Fruit fly (Drosophila melanogaster): Measurements from ENCODE around the gene CG10859.

Gene CG10859

DNA sequence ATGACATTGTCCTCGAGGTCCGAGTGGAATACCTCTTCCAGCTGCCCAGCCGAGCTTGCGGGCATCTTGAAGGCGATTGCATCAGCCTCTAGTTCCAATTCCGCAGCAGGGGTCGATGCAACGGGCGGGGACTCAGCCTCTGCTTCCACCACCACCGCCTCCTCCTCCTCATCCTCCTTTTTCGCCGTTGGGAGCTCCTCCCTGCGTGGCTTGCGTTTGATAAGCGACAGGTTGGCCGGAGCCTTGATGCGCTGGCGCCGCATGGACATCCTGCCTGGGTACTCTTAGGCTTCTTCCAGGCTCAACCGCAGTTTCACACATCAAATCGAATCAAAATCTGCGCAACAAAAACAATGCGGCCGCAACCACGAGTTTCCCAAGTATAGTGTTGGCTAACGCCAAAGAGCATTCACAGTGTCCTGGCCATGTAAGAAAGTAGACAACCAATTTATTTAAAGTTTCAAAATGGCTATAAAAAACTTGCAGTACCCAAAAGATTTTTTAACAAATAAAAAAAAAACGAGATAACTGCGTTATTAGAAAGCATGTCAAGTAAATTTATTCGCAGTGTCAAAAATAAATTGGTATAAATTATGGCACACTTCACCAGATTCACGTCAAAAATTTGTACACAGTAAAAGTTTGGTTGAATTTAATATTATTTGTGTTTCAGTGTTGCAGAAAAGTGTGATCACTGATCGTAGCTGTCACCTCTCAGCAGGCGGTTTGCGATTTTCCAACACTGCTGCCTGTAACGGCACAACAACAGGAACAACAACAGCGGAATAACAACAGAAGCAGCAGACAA lies 24.8 kb downstream of the CG10859 start, which contains the start of the genes Bdp1 and CG6565 (continued):
- TF ChIP-seq lbe (GFP tag; optimal IDR thresholded peaks at IDR 0.05) (peak; percentile 91), CG17912 (GFP tag; optimal IDR thresholded peaks at IDR 0.05) (peak; percentile 58), knrl (GFP tag; IDR thresholded peaks at IDR 0.05; ENCODE audit: partially characterized antibody) (peak; percentile 63), CG2678 (tag; optimal IDR thresholded peaks at IDR 0.05) (peak; percentile 97), tgo (GFP tag; IDR thresholded peaks at IDR 0.05) (peak; percentile 97), wek (GFP tag; optimal IDR thresholded peaks at IDR 0.05) (peak; percentile 68), CG13123 (GFP tag; optimal IDR thresholded peaks at IDR 0.05) (peak; percentile 96), gcm2 (GFP tag; optimal IDR thresholded peaks at IDR 0.05) (peak; percentile 97), B-H2 (GFP tag; optimal IDR thresholded peaks at IDR 0.05) (peak; percentile 95), Fer2 (tag; optimal IDR thresholded peaks at IDR 0.05) (peak; percentile 93), z (GFP tag; IDR thresholded peaks at IDR 0.05) (0 out of 3 replicates have a peak, but pooled peaks have one; percentile 34), CG12391 (tag; optimal IDR thresholded peaks at IDR 0.05) (peak; percentile 98), Fer3 (tag; optimal IDR thresholded peaks at IDR 0.05) (peak; percentile 94), D19A (tag; optimal IDR thresholded peaks at IDR 0.05) (peak; percentile 86), lab (GFP tag; optimal IDR thresholded peaks at IDR 0.05) (peak; percentile 97), H2.0 (GFP tag; IDR thresholded peaks at IDR 0.05) (peak; percentile 93), Usf (GFP tag; optimal IDR thresholded peaks at IDR 0.05) (peak; percentile 97), gsb (GFP tag; IDR thresholded peaks at IDR 0.05) (peak; percentile 89), CG14441 (GFP tag; IDR thresholded peaks at IDR 0.05) (peak; percentile 95), CG6689 (GFP tag; IDR thresholded peaks at IDR 0.05) (peak; percentile 98), CG6683 (GFP tag; optimal IDR thresholded peaks at IDR 0.05) (peak; percentile 86), cas (GFP tag; IDR thresholded peaks at IDR 0.05) (peak; percentile 89), tio (GFP tag; optimal IDR thresholded peaks at IDR 0.05) (peak; percentile 99), bab2 (GFP tag; optimal IDR thresholded peaks at IDR 0.05) (peak; percentile 99), Hr78 (GFP tag; optimal IDR thresholded peaks at IDR 0.05) (no peak), inv (GFP tag; IDR thresholded peaks at IDR 0.05; ENCODE audit: partially characterized antibody) (0 out of 2 replicates have a peak, but pooled peaks have one; percentile 42), cwo (GFP tag; optimal IDR thresholded peaks at IDR 0.05) (peak; percentile 92), Hsf (GFP tag; optimal IDR thresholded peaks at IDR 0.05) (peak; percentile 99), tll (GFP tag; optimal IDR thresholded peaks at IDR 0.05) (peak; percentile 54 to 94), Xrp1 (GFP tag; IDR thresholded peaks at IDR 0.05) (peak; percentile 96), Ptx1 (GFP tag; IDR thresholded peaks at IDR 0.05) (peak; percentile 98), CG4707 (GFP tag; optimal IDR thresholded peaks at IDR 0.05) (peak; percentile 46), Atf6 (GFP tag; IDR thresholded peaks at IDR 0.05) (peak; percentile 96), Vsx1 (GFP tag; optimal IDR thresholded peaks at IDR 0.05) (peak; percentile 87), CG4617 (GFP tag; optimal IDR thresholded peaks at IDR 0.05; ENCODE audit: borderline replicate concordance) (peak; percentile 98), CG32532 (GFP tag; IDR thresholded peaks at IDR 0.05) (peak; percentile 95), trem (tag; optimal IDR thresholded peaks at IDR 0.05) (peak; percentile 78), CG17328 (GFP tag; IDR thresholded peaks at IDR 0.05) (peak; percentile 90), CG13894 (tag; optimal IDR thresholded peaks at IDR 0.05) (peak; percentile 94), CG7357 (GFP tag; IDR thresholded peaks at IDR 0.05) (peak; percentile 91), ci (GFP tag; IDR thresholded peaks at IDR 0.05) (peak; percentile 86), bbx (GFP tag; IDR thresholded peaks at IDR 0.05; ENCODE audit: partially characterized antibody) (no peak; the same call in 1 of the 2 replicates), H15 (GFP tag; IDR thresholded peaks at IDR 0.05) (peak; percentile 93), CG15514 (GFP tag; optimal IDR thresholded peaks at IDR 0.05) (peak; percentile 89), Lpt (GFP tag; optimal IDR thresholded peaks at IDR 0.05) (no peak), CG16863 (GFP tag; optimal IDR thresholded peaks at IDR 0.05) (peak; percentile 98), Dll (GFP tag; IDR thresholded peaks at IDR 0.05; ENCODE audit: partially characterized antibody) (0 out of 4 replicates have a peak, but pooled peaks have one; percentile 29)

Data from whole organism, embryonic.